Fruit fly (Drosophila melanogaster): ENCODE data around the gene CG5126.

- TF ChIP-seq usp (GFP tag; optimal IDR thresholded peaks at IDR 0.05) (no peak), pan (optimal IDR thresholded peaks at IDR 0.05) (no peak), EcR (GFP tag; optimal IDR thresholded peaks at IDR 0.05) (no peak), CG8478 (optimal IDR thresholded peaks at IDR 0.05) (no peak), Dll (optimal IDR thresholded peaks at IDR 0.05) (no peak)
These were observed 33.3 kb downstream of the CG5126 start, which contains the start of the genes Tfb4 and Vps29 for dm6 chr2L:1150554-1150953.

Data from whole organism.